Worm (Caenorhabditis elegans): ENCODE measurements around the gene Y38H6C.16.
"Not testable (repeated sequence)": the region's sequence is repeated elsewhere in the genome, so short reads cannot be mapped to it uniquely, and the experiment has no call there.

Y38H6C.16 gene

DNA sequence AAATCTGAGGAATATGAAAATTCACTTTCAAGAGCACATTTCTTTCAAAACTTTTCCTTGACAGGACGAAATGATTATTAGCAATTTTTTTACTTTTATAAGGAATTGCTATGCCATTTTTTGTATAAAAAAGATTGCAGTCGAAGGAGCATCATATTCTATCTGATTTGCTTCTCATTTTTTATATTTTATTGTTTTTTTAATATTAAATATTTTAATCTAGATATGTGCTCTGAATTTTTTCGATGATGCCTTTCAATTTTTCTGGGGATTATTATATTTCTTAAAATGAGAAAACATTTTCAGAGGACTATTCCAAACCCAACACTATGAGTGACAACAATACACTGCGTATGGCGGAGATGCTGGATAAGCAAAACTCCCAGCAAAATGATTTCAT lies 24.9 kb upstream of the Y38H6C.16 start, which contains the start of gene F26F2.13:
F26F2.13 (plus strand) TSS at position 301 of the 400 bp plus-strand sequence.
- TF ChIP-seq nhr-28 (tag; optimal IDR thresholded peaks at IDR 0.05); lin-39 (tag; optimal IDR thresholded peaks at IDR 0.05); nhr-19 (GFP tag; conservative IDR thresholded peaks at IDR 0.05): not testable (repeated sequence)

DNA sequence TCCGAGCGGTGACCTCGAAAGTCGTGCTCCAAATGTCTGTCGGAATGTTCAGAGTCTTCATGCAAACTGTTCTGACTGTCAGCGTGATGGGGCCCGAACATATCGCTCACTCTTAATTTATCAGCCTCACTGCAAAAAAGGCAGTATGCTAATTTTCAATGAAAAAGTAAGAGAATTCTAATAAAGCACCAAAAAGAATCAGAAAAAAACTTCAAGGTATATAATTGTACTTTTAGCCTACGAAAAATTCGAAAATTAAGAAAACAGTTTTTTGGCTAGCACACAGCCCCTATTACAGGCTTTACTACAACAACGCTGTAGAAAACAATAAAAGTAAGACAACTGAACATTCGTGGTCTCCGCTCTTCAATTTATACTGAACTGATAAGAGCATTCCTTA lies 22.6 kb upstream of the Y38H6C.16 start, which contains the start of gene F26F2.1:
F26F2.1 (minus strand) TSS at position 101 of the 400 bp plus-strand sequence.
- TF ChIP-seq nhr-77 (tag; optimal IDR thresholded peaks at IDR 0.05) (no peak), sup-37 (GFP tag; optimal IDR thresholded peaks at IDR 0.05) (no peak), nhr-85 (tag) (no peak)

DNA sequence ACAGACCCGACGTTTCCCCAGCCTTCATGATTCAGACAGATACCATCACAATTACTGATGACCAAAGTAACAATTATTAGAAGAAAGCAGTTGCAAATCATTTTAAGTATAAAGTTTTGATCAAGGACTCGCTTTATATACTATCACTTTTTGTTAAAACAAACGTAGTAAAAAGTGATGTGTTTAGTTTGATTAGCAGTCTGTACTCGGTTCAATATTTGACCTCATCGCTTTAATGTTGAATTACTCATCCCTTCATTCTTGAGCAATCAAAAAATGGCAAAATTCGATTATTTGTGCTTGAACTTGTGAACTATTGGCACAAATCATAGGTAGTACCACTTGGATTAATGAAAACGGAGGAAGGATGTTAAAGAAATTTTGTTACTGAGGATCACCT lies 19.1 kb upstream of the Y38H6C.16 start, which contains the start of gene abf-4:
abf-4 (minus strand) TSS at position 101 of the 400 bp plus-strand sequence.
- TF ChIP-seq jun-1 (tag; optimal IDR thresholded peaks at IDR 0.05) (no peak), pax-3 (tag; optimal IDR thresholded peaks at IDR 0.05) (no peak), elt-2 (tag; optimal IDR thresholded peaks at IDR 0.05) (no peak), mep-1 (tag; optimal IDR thresholded peaks at IDR 0.05) (no peak), aha-1 (tag; optimal IDR thresholded peaks at IDR 0.05) (no peak), ceh-8 (GFP tag; optimal IDR thresholded peaks at IDR 0.05) (no peak), sup-37 (GFP tag; optimal IDR thresholded peaks at IDR 0.05) (no peak), rnt-1 (tag; optimal IDR thresholded peaks at IDR 0.05) (no peak), mdl-1 (tag; optimal IDR thresholded peaks at IDR 0.05) (no peak)

DNA sequence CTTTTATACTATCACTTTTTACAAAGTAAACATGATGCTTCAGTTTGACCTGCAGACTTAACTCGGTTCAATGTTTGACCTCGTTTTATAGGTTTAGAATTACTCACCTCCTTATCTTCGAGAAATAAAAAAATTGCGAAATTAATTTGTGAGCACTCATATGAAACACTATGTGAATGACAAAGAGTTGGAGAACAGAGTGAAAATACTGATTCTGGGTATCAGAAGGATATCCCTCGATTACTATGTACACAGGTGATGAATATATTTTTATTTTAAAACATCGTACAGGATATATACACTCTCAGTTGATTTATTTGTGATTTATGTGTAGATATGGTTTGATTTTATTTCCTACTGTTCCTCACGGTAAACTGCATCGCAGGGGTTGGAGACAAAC lies 17.1 kb upstream of the Y38H6C.16 start, which contains the start of gene Y38H6C.23:
Y38H6C.23 (minus strand) TSS at position 101 of the 400 bp plus-strand sequence.
- TF ChIP-seq grh-1 (GFP tag; IDR thresholded peaks at IDR 0.05) (no peak), ceh-90 (tag; optimal IDR thresholded peaks at IDR 0.05) (no peak), nhr-47 (tag; optimal IDR thresholded peaks at IDR 0.05) (no peak), elt-3 (tag; optimal IDR thresholded peaks at IDR 0.05) (no peak), lir-3 (tag; optimal IDR thresholded peaks at IDR 0.05; ENCODE audit: poor library complexity) (no peak), mep-1 (tag; optimal IDR thresholded peaks at IDR 0.05) (no peak), nhr-71 (tag; optimal IDR thresholded peaks at IDR 0.05) (no peak), fkh-10 (GFP tag; optimal IDR thresholded peaks at IDR 0.05) (no peak), ceh-82 (tag; optimal IDR thresholded peaks at IDR 0.05) (no peak), hlh-4 (tag; optimal IDR thresholded peaks at IDR 0.05) (no peak), nhr-20 (tag; optimal IDR thresholded peaks at IDR 0.05) (no peak), ceh-8 (GFP tag; optimal IDR thresholded peaks at IDR 0.05) (no peak), vab-15 (tag; optimal IDR thresholded peaks at IDR 0.05) (no peak), mdl-1 (tag; optimal IDR thresholded peaks at IDR 0.05) (no peak), lin-35 (GFP tag; optimal IDR thresholded peaks at IDR 0.05) (no peak)

DNA sequence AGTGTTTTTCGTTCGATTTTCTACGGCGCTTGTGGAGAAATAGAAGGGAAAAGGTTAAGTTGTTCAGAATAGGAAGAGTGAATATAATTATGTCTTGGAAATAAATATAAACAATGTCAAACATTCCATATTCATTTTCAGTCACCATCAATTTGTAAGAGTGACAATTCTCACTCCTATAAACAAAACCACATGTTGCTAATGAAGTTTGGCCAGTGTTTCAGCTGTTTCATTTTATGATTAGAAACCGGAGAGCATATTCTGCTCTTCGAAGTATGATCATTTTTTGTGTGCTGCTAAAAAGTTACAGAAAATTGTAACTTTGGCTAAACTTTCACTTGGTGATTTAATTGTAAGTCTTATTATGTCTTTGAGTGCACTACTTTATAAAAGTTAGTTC lies 16.0 kb upstream of the Y38H6C.16 start, which contains the start of gene Y38H6C.21:
Y38H6C.21 (minus strand) TSS at position 148 of the 400 bp plus-strand sequence.
- TF ChIP-seq dsc-1 (tag; optimal IDR thresholded peaks at IDR 0.05) (peak; percentile 88), zip-4 (GFP tag; optimal IDR thresholded peaks at IDR 0.05) (no peak), sptf-1 (tag; optimal IDR thresholded peaks at IDR 0.05) (no peak), irx-1 (tag; optimal IDR thresholded peaks at IDR 0.05) (no peak), Y116A8C.19 (tag; optimal IDR thresholded peaks at IDR 0.05; ENCODE audit: borderline replicate concordance) (no peak), jun-1 (tag; optimal IDR thresholded peaks at IDR 0.05) (no peak), egl-27 (tag; optimal IDR thresholded peaks at IDR 0.05) (no peak), F16B12.6 (tag; optimal IDR thresholded peaks at IDR 0.05) (no peak), alr-1 (tag; optimal IDR thresholded peaks at IDR 0.05; ENCODE audit: borderline replicate concordance) (no peak), nhr-20 (tag; optimal IDR thresholded peaks at IDR 0.05) (no peak), mef-2 (tag; optimal IDR thresholded peaks at IDR 0.05) (no peak), elt-2 (tag; optimal IDR thresholded peaks at IDR 0.05) (peak; percentile 8), fkh-8 (tag; optimal IDR thresholded peaks at IDR 0.05) (no peak), egl-13 (tag; optimal IDR thresholded peaks at IDR 0.05) (no peak), nhr-19 (GFP tag; conservative IDR thresholded peaks at IDR 0.05) (no peak), mab-9 (GFP tag; IDR thresholded peaks at IDR 0.05) (no peak), unc-98 (GFP tag; IDR thresholded peaks at IDR 0.05) (no peak), hlh-17 (GFP tag; optimal IDR thresholded peaks at IDR 0.05; ENCODE audit: borderline replicate concordance) (no peak), unc-30 (tag; optimal IDR thresholded peaks at IDR 0.05) (no peak), sup-37 (GFP tag; optimal IDR thresholded peaks at IDR 0.05) (no peak), elt-3 (tag; optimal IDR thresholded peaks at IDR 0.05) (no peak), fos-1 (tag; optimal IDR thresholded peaks at IDR 0.05) (no peak), fkh-4 (tag; optimal IDR thresholded peaks at IDR 0.05; ENCODE audit: borderline replicate concordance) (peak; percentile 76), ceh-88 (GFP tag; IDR thresholded peaks at IDR 0.05) (no peak)
